Fruit fly (Drosophila melanogaster) whole organism, adult: ENCODE results near the gene cmb.

Experiments used
- CG11617 ChIP-seq: fragments of 200-800 bp; sonication (Bioruptor generic); optimal IDR thresholded peaks from 2 replicates; lab custom pipeline; 2017; ENCODE audit warnings: mild to moderate bottlenecking, missing biosample characterization, missing genetic modification reagents, missing genetic modification characterization
- CG12768 ChIP-seq: fragments of 200-800 bp; sonication (Bioruptor generic); optimal IDR thresholded peaks from 2 replicates; lab custom pipeline; 2017; ENCODE audit warnings: missing biosample characterization, missing genetic modification characterization, mild to moderate bottlenecking, moderate library complexity, missing genetic modification reagents
- CG14711 ChIP-seq: fragments of 200-800 bp; sonication (Bioruptor generic); optimal IDR thresholded peaks from 2 replicates; lab custom pipeline; 2018; ENCODE audit warnings: missing biosample characterization, mild to moderate bottlenecking, missing genetic modification characterization, moderate library complexity
- CG1620 ChIP-seq: fragments of 200-800 bp; sonication (Bioruptor generic); optimal IDR thresholded peaks from 2 replicates; lab custom pipeline; 2016; ENCODE audit warnings: missing biosample characterization, missing genetic modification characterization
- CG33017 ChIP-seq: fragments of 200-800 bp; sonication (Bioruptor generic); optimal IDR thresholded peaks from 2 replicates; lab custom pipeline; 2018; ENCODE audit warnings: missing biosample characterization, mild to moderate bottlenecking, missing genetic modification characterization, moderate library complexity
- CG5204 ChIP-seq: fragments of 200-800 bp; sonication (Bioruptor generic); optimal IDR thresholded peaks from 2 replicates; lab custom pipeline; 2016; ENCODE audit warnings: missing biosample characterization, missing genetic modification characterization
- CG7045 ChIP-seq: fragments of 200-800 bp; sonication (Bioruptor generic); optimal IDR thresholded peaks from 2 replicates; lab custom pipeline; 2017; ENCODE audit warnings: missing biosample characterization, mild to moderate bottlenecking, missing genetic modification characterization
- CG7101 ChIP-seq: fragments of 200-800 bp; sonication (Bioruptor generic); optimal IDR thresholded peaks from 2 replicates; lab custom pipeline; 2018; ENCODE audit warnings: missing biosample characterization, mild to moderate bottlenecking, missing genetic modification characterization, moderate library complexity
- Clk ChIP-seq: fragments of 200-800 bp; sonication (Bioruptor generic); optimal IDR thresholded peaks from 2 replicates; lab custom pipeline; 2017; ENCODE audit warnings: missing biosample characterization, missing genetic modification characterization
- Crg-1 ChIP-seq: fragments of 200-800 bp; sonication (Bioruptor generic); optimal IDR thresholded peaks from 2 replicates; lab custom pipeline; 2016; ENCODE audit warnings: missing biosample characterization, missing genetic modification characterization
- Hr96 ChIP-seq: fragments of 200-800 bp; sonication (Bioruptor generic); optimal IDR thresholded peaks from 2 replicates; lab custom pipeline; 2016; ENCODE audit warnings: missing biosample characterization, missing genetic modification characterization
- Mnt ChIP-seq: fragments of 200-800 bp; sonication (Bioruptor generic); optimal IDR thresholded peaks from 2 replicates; lab custom pipeline; 2016; ENCODE audit warnings: missing biosample characterization, mild to moderate bottlenecking, missing genetic modification characterization
- bab1 ChIP-seq: fragments of 200-800 bp; sonication (Bioruptor generic); optimal IDR thresholded peaks from 3 replicates; lab custom pipeline; 2019; ENCODE audit warnings: missing biosample characterization, mild to moderate bottlenecking, missing genetic modification characterization, moderate library complexity
- cic ChIP-seq: fragments of 200-800 bp; sonication (Bioruptor generic); optimal IDR thresholded peaks from 2 replicates; lab custom pipeline; 2017; ENCODE audit warnings: missing biosample characterization, mild to moderate bottlenecking, missing genetic modification characterization, moderate library complexity
- cnc ChIP-seq, 2 experiments: fragments of >200 bp; optimal IDR thresholded peaks; 2 replicates each; lab custom pipeline; 2017
- kay ChIP-seq: fragments of 200-800 bp; sonication (Bioruptor generic); peaks from one replicate; lab custom pipeline; 2016; ENCODE audit warnings: missing biosample characterization, missing genetic modification characterization, borderline replicate concordance
- ovo ChIP-seq: fragments of 200-800 bp; sonication (Bioruptor generic); optimal IDR thresholded peaks from 2 replicates; lab custom pipeline; 2016; ENCODE audit warnings: missing biosample characterization, missing genetic modification characterization
- pad ChIP-seq: fragments of 200-800 bp; sonication (Bioruptor generic); optimal IDR thresholded peaks from 3 replicates; lab custom pipeline; 2017; ENCODE audit warnings: missing biosample characterization, missing genetic modification characterization, mild to moderate bottlenecking, moderate library complexity, missing genetic modification reagents
- tj ChIP-seq: fragments of 200-800 bp; sonication (Bioruptor generic); optimal IDR thresholded peaks from 3 replicates; lab custom pipeline; 2017; ENCODE audit warnings: missing biosample characterization, mild to moderate bottlenecking, missing genetic modification characterization, moderate library complexity
- toe ChIP-seq: fragments of 200-800 bp; sonication (Bioruptor generic); optimal IDR thresholded peaks from 2 replicates; lab custom pipeline; 2016; ENCODE audit warnings: missing biosample characterization, missing genetic modification characterization

The cmb gene

dm6 chr3L:13410999-13411398 is 31.4 kb upstream of the cmb start:
- TF ChIP-seq tj (GFP tag; lab: Kevin White, UChicago) (no peak), bab1 (GFP tag; lab: Kevin White, UChicago) (no peak), CG5204 (GFP tag; lab: Kevin White, UChicago) (no peak), toe (GFP tag; lab: Kevin White, UChicago) (no peak), CG12768 (GFP tag; lab: Kevin White, UChicago) (no peak), CG33017 (tag; lab: Kevin White, UChicago) (no peak), ovo (GFP tag; lab: Kevin White, UChicago) (no peak), Hr96 (GFP tag; lab: Kevin White, UChicago) (no peak), Clk (GFP tag; lab: Kevin White, UChicago) (no peak), cic (no peak), CG7045 (GFP tag; lab: Kevin White, UChicago) (no peak)

- peak; percentile 71 for TF ChIP-seq kay (GFP tag; lab: Kevin White, UChicago)
- peak; percentile 43 for TF ChIP-seq toe (GFP tag; lab: Kevin White, UChicago)
- no peak for TF ChIP-seq Clk (GFP tag; lab: Kevin White, UChicago)
- TF ChIP-seq CG7045 (GFP tag; lab: Kevin White, UChicago) = peak; percentile 26
- peak; percentile 41 for TF ChIP-seq CG11617 (GFP tag; lab: Kevin White, UChicago)
- TF ChIP-seq CG14711 (tag; lab: Kevin White, UChicago) = peak; percentile 12
- no peak for TF ChIP-seq CG1620 (GFP tag; lab: Kevin White, UChicago)
- TF ChIP-seq CG7101 (tag; lab: Kevin White, UChicago) = peak; percentile 7
- TF ChIP-seq pad (GFP tag; lab: Kevin White, UChicago) = peak; percentile 37
- no peak for TF ChIP-seq CG33017 (tag; lab: Kevin White, UChicago)
- peak; percentile 1 for TF ChIP-seq Crg-1 (GFP tag; lab: Kevin White, UChicago)
- peak; percentile 4 for TF ChIP-seq Mnt (GFP tag; lab: Kevin White, UChicago)
- peak; percentile 38 for TF ChIP-seq CG5204 (GFP tag; lab: Kevin White, UChicago)
These were observed 30.1 kb upstream of the cmb start, which contains the start of the genes CG10222 and flr for dm6 chr3L:13412200-13412885. Gene CG10222 (minus strand): TSS chr3L:13412453. Gene flr (plus strand): TSS chr3L:13412843.

dm6 chr3L:13412886-13413224 is 29.5 kb upstream of the cmb start:
- peak; percentile 36 for TF ChIP-seq tj (GFP tag; lab: Kevin White, UChicago)
- TF ChIP-seq CG33017 (tag; lab: Kevin White, UChicago) = no peak
- no peak for TF ChIP-seq toe (GFP tag; lab: Kevin White, UChicago)
- peak; percentile 34 for TF ChIP-seq pad (GFP tag; lab: Kevin White, UChicago)
- TF ChIP-seq bab1 (GFP tag; lab: Kevin White, UChicago) = no peak
- no peak for TF ChIP-seq CG12768 (GFP tag; lab: Kevin White, UChicago)

dm6 chr3L:13420212-13420611 is 22.2 kb upstream of the cmb start:
- no peak for TF ChIP-seq CG5204 (GFP tag; lab: Kevin White, UChicago)
- no peak for TF ChIP-seq Mnt (GFP tag; lab: Kevin White, UChicago)
- no peak for TF ChIP-seq CG7045 (GFP tag; lab: Kevin White, UChicago)
- TF ChIP-seq CG14711 (tag; lab: Kevin White, UChicago) = no peak
- no peak for TF ChIP-seq Crg-1 (GFP tag; lab: Kevin White, UChicago)
- TF ChIP-seq ovo (GFP tag; lab: Kevin White, UChicago) = no peak
- TF ChIP-seq kay (GFP tag; lab: Kevin White, UChicago) = peak; percentile 15
- TF ChIP-seq cnc (optimal IDR thresholded peaks at IDR 0.05; lab: Kevin White, UChicago) = no peak

- TF ChIP-seq CG12768 (GFP tag; lab: Kevin White, UChicago) = no peak
- no peak for TF ChIP-seq CG1620 (GFP tag; lab: Kevin White, UChicago)
- no peak for TF ChIP-seq cic
- TF ChIP-seq ovo (GFP tag; lab: Kevin White, UChicago) = no peak
- TF ChIP-seq Crg-1 (GFP tag; lab: Kevin White, UChicago) = no peak
- no peak for TF ChIP-seq CG7101 (tag; lab: Kevin White, UChicago)
- TF ChIP-seq tj (GFP tag; lab: Kevin White, UChicago) = no peak
- TF ChIP-seq Clk (GFP tag; lab: Kevin White, UChicago) = no peak
- TF ChIP-seq cnc (optimal IDR thresholded peaks at IDR 0.05; lab: Kevin White, UChicago) = no peak
- TF ChIP-seq kay (GFP tag; lab: Kevin White, UChicago) = no peak
- TF ChIP-seq CG7045 (GFP tag; lab: Kevin White, UChicago) = no peak
- no peak for TF ChIP-seq bab1 (GFP tag; lab: Kevin White, UChicago)
- TF ChIP-seq pad (GFP tag; lab: Kevin White, UChicago) = no peak
- TF ChIP-seq Hr96 (GFP tag; lab: Kevin White, UChicago) = no peak
- no peak for TF ChIP-seq CG14711 (tag; lab: Kevin White, UChicago)
- TF ChIP-seq CG33017 (tag; lab: Kevin White, UChicago) = no peak
These were observed 20.1 kb upstream of the cmb start, which contains the start of gene CG32121 for dm6 chr3L:13422286-13422787. Gene CG32121 (minus strand): TSS chr3L:13422336.

- TF ChIP-seq kay (GFP tag; lab: Kevin White, UChicago) (no peak), CG11617 (GFP tag; lab: Kevin White, UChicago) (no peak), cic (no peak), bab1 (GFP tag; lab: Kevin White, UChicago) (no peak), CG14711 (tag; lab: Kevin White, UChicago) (no peak), CG7045 (GFP tag; lab: Kevin White, UChicago) (no peak), ovo (GFP tag; lab: Kevin White, UChicago) (no peak)
These were observed 18.3 kb upstream of the cmb start, which contains the start of gene CG33263 for dm6 chr3L:13424068-13424467. Gene CG33263 (minus strand): TSS chr3L:13424168.
